Fruit fly (Drosophila melanogaster) whole organism, pupa: Measurements from ENCODE around the gene fok.

Experiments used
- CG12605 ChIP-seq: fragments of 200-800 bp; sonication (Bioruptor generic); IDR thresholded peaks from 2 replicates; pipeline ENCODE4 v1.3.6; 2022; ENCODE audit warnings: missing biosample characterization, missing genetic modification characterization
- CG9948 ChIP-seq: fragments of 200-800 bp; sonication (Bioruptor generic); optimal IDR thresholded peaks from 2 replicates; lab custom pipeline; 2018; ENCODE audit warnings: missing biosample characterization, mild to moderate bottlenecking, missing genetic modification characterization, moderate library complexity
- EcR ChIP-seq: fragments of 200-800 bp; sonication (Bioruptor generic); optimal IDR thresholded peaks from 3 replicates; lab custom pipeline; 2019; ENCODE audit warnings: missing biosample characterization, missing genetic modification characterization, mild to moderate bottlenecking, moderate library complexity, missing genetic modification reagents

dm6 chr2L:20051172-20051893 is 33.5 kb downstream of the fok start:
- TF ChIP-seq EcR (GFP tag; lab: Kevin White, UChicago): no peak
- TF ChIP-seq CG9948: no peak
- TF ChIP-seq CG12605 (GFP tag; lab: Robert Waterston, UW): no peak
